Worm (Caenorhabditis elegans) whole organism, L2 larva: ENCODE measurements around the gene F42C5.3.

Experiments used
- ama-1 ChIP-seq: fragments of 150-350 bp; optimal IDR thresholded peaks from 2 replicates; lab custom pipeline; 2018; ENCODE audit warnings: inconsistent platforms
- dmd-4 ChIP-seq: sonication (generic microtip); optimal IDR thresholded peaks from 2 replicates; lab custom pipeline; 2017; ENCODE audit warnings: missing biosample characterization, missing genetic modification characterization
- elt-1 ChIP-seq: fragments of 150-350 bp; optimal IDR thresholded peaks from 2 replicates; lab custom pipeline; 2014; ENCODE audit warnings: missing biosample characterization, missing genetic modification characterization
- fos-1 ChIP-seq: fragments of 150-350 bp; optimal IDR thresholded peaks from 2 replicates; lab custom pipeline; 2014; ENCODE audit warnings: missing biosample characterization, missing genetic modification characterization
- lin-39 ChIP-seq: fragments of 150-350 bp; optimal IDR thresholded peaks from 2 replicates; lab custom pipeline; 2014; ENCODE audit warnings: missing biosample characterization, missing genetic modification reagents, missing genetic modification characterization
- lsy-2 ChIP-seq, 2 experiments: fragments of 150-350 bp in 1 of 2; sonication (generic microtip) in 1 of 2; optimal IDR thresholded peaks; 2 replicates each; lab custom pipeline; 2014 to 2017; ENCODE audit warnings: missing biosample characterization in 2 of 2, missing genetic modification characterization in 2 of 2
- mab-5 ChIP-seq: fragments of 150-350 bp; optimal IDR thresholded peaks from 2 replicates; lab custom pipeline; 2014; ENCODE audit warnings: missing biosample characterization, missing genetic modification characterization
- nhr-12 ChIP-seq: fragments of 150-350 bp; optimal IDR thresholded peaks from 2 replicates; lab custom pipeline; 2014; ENCODE audit warnings: missing biosample characterization, missing genetic modification characterization
- nhr-23 ChIP-seq: fragments of 150-350 bp; optimal IDR thresholded peaks from 2 replicates; lab custom pipeline; 2014; ENCODE audit warnings: missing biosample characterization, missing genetic modification reagents, missing genetic modification characterization
- nhr-25 ChIP-seq: fragments of 150-350 bp; sonication (generic microtip); optimal IDR thresholded peaks from 3 replicates; lab custom pipeline; 2014; ENCODE audit warnings: missing biosample characterization, missing genetic modification characterization
- unc-62 ChIP-seq: fragments of 150-350 bp; optimal IDR thresholded peaks from 2 replicates; lab custom pipeline; 2014; ENCODE audit warnings: missing biosample characterization, missing genetic modification reagents, missing genetic modification characterization

ce11 chrIV:7253271-7253670, 34.1 kb downstream of the F42C5.3 start:
- TF ChIP-seq fos-1 (no peak), nhr-23 (tag; lab: Kevin White, UChicago) (no peak), mab-5 (no peak), elt-1 (tag; lab: Kevin White, UChicago) (no peak), nhr-12 (tag; lab: Kevin White, UChicago) (no peak), ama-1 (lab: Kevin White, UChicago) (no peak), dmd-4 (tag; lab: Kevin White, UChicago) (no peak), nhr-25 (tag; lab: Kevin White, UChicago) (no peak), lin-39 (tag; lab: Kevin White, UChicago) (no peak), lsy-2 (tag; optimal IDR thresholded peaks at IDR 0.05; lab: Kevin White, UChicago) (no peak), unc-62 (no peak)
